Fruit fly (Drosophila melanogaster) whole organism, embryonic: ENCODE data around the gene CG5808.

Experiments used
- CG10366 ChIP-seq: fragments of 200-800 bp; sonication (Bioruptor generic); IDR thresholded peaks from 2 replicates; pipeline ENCODE4 v1.3.6; 2022; ENCODE audit warnings: missing biosample characterization, missing genetic modification characterization
- CG10979 ChIP-seq: fragments of 200-800 bp; sonication (Bioruptor generic); optimal IDR thresholded peaks from 2 replicates; lab custom pipeline; 2018; ENCODE audit warnings: missing biosample characterization, mild to moderate bottlenecking, missing genetic modification characterization, moderate library complexity
- CG11398 ChIP-seq: fragments of 200-800 bp; sonication (Bioruptor generic); optimal IDR thresholded peaks from 2 replicates; lab custom pipeline; 2016; ENCODE audit warnings: missing biosample characterization, missing genetic modification characterization
- CG12391 ChIP-seq: fragments of 200-800 bp; sonication (Bioruptor generic); optimal IDR thresholded peaks from 3 replicates; lab custom pipeline; 2018; ENCODE audit warnings: missing biosample characterization, mild to moderate bottlenecking, missing genetic modification characterization, moderate library complexity
- CG13287 ChIP-seq: fragments of 200-800 bp; sonication (Bioruptor generic); IDR thresholded peaks from 2 replicates; pipeline ENCODE4 v1.3.6; 2022; ENCODE audit warnings: missing biosample characterization, missing genetic modification characterization; ENCODE audit not compliant: partially characterized antibody
- CG13775 ChIP-seq: fragments of 200-800 bp; sonication (Bioruptor generic); optimal IDR thresholded peaks from 3 replicates; lab custom pipeline; 2017; ENCODE audit warnings: missing biosample characterization, mild to moderate bottlenecking, missing genetic modification characterization
- CG14667 ChIP-seq: fragments of 200-800 bp; sonication (Bioruptor generic); IDR thresholded peaks from 2 replicates; pipeline ENCODE4 v1.3.6; 2022; ENCODE audit warnings: missing biosample characterization, missing genetic modification characterization
- CG14710 ChIP-seq: fragments of 200-800 bp; sonication (Bioruptor generic); optimal IDR thresholded peaks from 3 replicates; lab custom pipeline; 2019; ENCODE audit warnings: missing biosample characterization, mild to moderate bottlenecking, missing genetic modification characterization, moderate library complexity
- CG15601 ChIP-seq: fragments of 200-800 bp; sonication (Bioruptor generic); optimal IDR thresholded peaks from 3 replicates; lab custom pipeline; 2019; ENCODE audit warnings: missing biosample characterization, mild to moderate bottlenecking, missing genetic modification characterization, moderate library complexity
- CG17361 ChIP-seq: fragments of 200-800 bp; sonication (Bioruptor generic); IDR thresholded peaks from 3 replicates; pipeline ENCODE4 v1.3.6; 2022; ENCODE audit warnings: missing biosample characterization, missing genetic modification characterization
- CG17612 ChIP-seq: fragments of 200-800 bp; sonication (Bioruptor generic); IDR thresholded peaks from 2 replicates; pipeline ENCODE4 v1.3.6; 2022; ENCODE audit warnings: missing biosample characterization, missing genetic modification characterization
- CG18599 ChIP-seq: fragments of 200-800 bp; sonication (Bioruptor generic); optimal IDR thresholded peaks from 3 replicates; lab custom pipeline; 2017; ENCODE audit warnings: missing biosample characterization, missing genetic modification characterization, mild to moderate bottlenecking, moderate library complexity, missing genetic modification reagents
- CG2199 ChIP-seq: fragments of 200-800 bp; sonication (Bioruptor generic); IDR thresholded peaks from 3 replicates; pipeline ENCODE4 v1.3.6; 2022; ENCODE audit warnings: missing biosample characterization, missing genetic modification characterization
- CG2678 ChIP-seq: fragments of 200-800 bp; sonication (Bioruptor generic); optimal IDR thresholded peaks from 3 replicates; lab custom pipeline; 2019; ENCODE audit warnings: missing biosample characterization, mild to moderate bottlenecking, missing genetic modification characterization, moderate library complexity
- CG30403 ChIP-seq: fragments of 200-800 bp; sonication (Bioruptor generic); optimal IDR thresholded peaks from 3 replicates; lab custom pipeline; 2016; ENCODE audit warnings: missing biosample characterization, missing genetic modification characterization
- CG31365 ChIP-seq: fragments of 200-800 bp; sonication (Bioruptor generic); optimal IDR thresholded peaks from 2 replicates; lab custom pipeline; 2018; ENCODE audit warnings: missing biosample characterization, mild to moderate bottlenecking, missing genetic modification characterization
- CG32532 ChIP-seq: fragments of 200-800 bp; sonication (Bioruptor generic); IDR thresholded peaks from 2 replicates; pipeline ENCODE4 v1.3.6; 2022; ENCODE audit warnings: missing biosample characterization, missing genetic modification characterization
- CG33557 ChIP-seq: fragments of 200-800 bp; sonication (Bioruptor generic); optimal IDR thresholded peaks from 2 replicates; lab custom pipeline; 2019; ENCODE audit warnings: missing biosample characterization, mild to moderate bottlenecking, missing genetic modification characterization, moderate library complexity
- CG3847 ChIP-seq: fragments of 200-800 bp; sonication (Bioruptor generic); IDR thresholded peaks from 2 replicates; pipeline ENCODE4 v1.3.6; 2022; ENCODE audit warnings: missing biosample characterization, missing genetic modification characterization
- CG4328 ChIP-seq: fragments of 200-800 bp; sonication (Bioruptor generic); optimal IDR thresholded peaks from 3 replicates; lab custom pipeline; 2017; ENCODE audit warnings: missing biosample characterization, missing genetic modification reagents, missing genetic modification characterization
- CG4617 ChIP-seq: fragments of 200-800 bp; sonication (Bioruptor generic); optimal IDR thresholded peaks from 3 replicates; lab custom pipeline; 2016; ENCODE audit warnings: missing biosample characterization, missing genetic modification characterization, borderline replicate concordance
- CG6175 ChIP-seq: fragments of 200-800 bp; sonication (Bioruptor generic); IDR thresholded peaks from 3 replicates; pipeline ENCODE4 v1.3.6; 2022; ENCODE audit warnings: missing biosample characterization, missing genetic modification characterization
- CG6813 ChIP-seq: fragments of 200-800 bp; sonication (Bioruptor generic); optimal IDR thresholded peaks from 2 replicates; lab custom pipeline; 2017; ENCODE audit warnings: missing biosample characterization, missing genetic modification characterization, mild to moderate bottlenecking, moderate library complexity, missing genetic modification reagents
- CG7556 ChIP-seq: fragments of 200-800 bp; sonication (Bioruptor generic); optimal IDR thresholded peaks from 2 replicates; lab custom pipeline; 2017; ENCODE audit warnings: missing biosample characterization, mild to moderate bottlenecking, missing genetic modification characterization
- CG8944 ChIP-seq: fragments of 200-800 bp; sonication (Bioruptor generic); optimal IDR thresholded peaks from 3 replicates; lab custom pipeline; 2016; ENCODE audit warnings: missing biosample characterization, missing genetic modification characterization
- CG9727 ChIP-seq: fragments of 200-800 bp; sonication (Bioruptor generic); optimal IDR thresholded peaks from 3 replicates; lab custom pipeline; 2017; ENCODE audit warnings: missing biosample characterization, mild to moderate bottlenecking, missing genetic modification characterization
- CG9797 ChIP-seq: fragments of 200-800 bp; sonication (Bioruptor generic); optimal IDR thresholded peaks from 3 replicates; lab custom pipeline; 2018; ENCODE audit warnings: missing biosample characterization, mild to moderate bottlenecking, missing genetic modification characterization
- Chrac-16 ChIP-seq: fragments of 200-800 bp; sonication (Bioruptor generic); optimal IDR thresholded peaks from 3 replicates; lab custom pipeline; 2016; ENCODE audit warnings: missing biosample characterization, missing genetic modification characterization
- Doc2 ChIP-seq: fragments of 200-800 bp; sonication (Bioruptor generic); IDR thresholded peaks from 2 replicates; pipeline ENCODE4 v1.3.6; 2022; ENCODE audit warnings: missing biosample characterization, missing genetic modification characterization
- HLHmδ ChIP-seq: fragments of 200-800 bp; sonication (Bioruptor generic); optimal IDR thresholded peaks from 2 replicates; lab custom pipeline; 2018; ENCODE audit warnings: missing biosample characterization, mild to moderate bottlenecking, missing genetic modification characterization, moderate library complexity
- Lhr ChIP-seq: fragments of 200-800 bp; sonication (Bioruptor generic); optimal IDR thresholded peaks from 3 replicates; lab custom pipeline; 2017; ENCODE audit warnings: mild to moderate bottlenecking, missing biosample characterization, missing genetic modification reagents, missing genetic modification characterization
- Mrtf ChIP-seq: fragments of 200-800 bp; sonication (Bioruptor generic); IDR thresholded peaks from 3 replicates; pipeline ENCODE4 v1.3.6; 2022; ENCODE audit warnings: missing biosample characterization, missing genetic modification characterization
- Nf-YC ChIP-seq: fragments of 200-800 bp; optimal IDR thresholded peaks from 3 replicates; lab custom pipeline; 2019; ENCODE audit warnings: missing biosample characterization, mild to moderate bottlenecking, missing genetic modification characterization, moderate library complexity
- Taf1 ChIP-seq: fragments of 200-800 bp; sonication (Bioruptor generic); IDR thresholded peaks from 2 replicates; pipeline ENCODE4 v1.3.6; 2022; ENCODE audit warnings: missing biosample characterization, missing genetic modification characterization
- aop ChIP-seq: fragments of 200-800 bp; sonication (Bioruptor generic); IDR thresholded peaks from 2 replicates; pipeline ENCODE4 v1.3.6; 2022; ENCODE audit warnings: missing biosample characterization, missing genetic modification characterization
- cwo ChIP-seq: fragments of 200-800 bp; sonication (Bioruptor generic); optimal IDR thresholded peaks from 3 replicates; lab custom pipeline; 2017; ENCODE audit warnings: missing biosample characterization, missing genetic modification characterization, mild to moderate bottlenecking, moderate library complexity, missing genetic modification reagents
- danr ChIP-seq: fragments of 200-800 bp; sonication (Bioruptor generic); IDR thresholded peaks from 2 replicates; pipeline ENCODE4 v1.3.6; 2022; ENCODE audit warnings: missing biosample characterization, missing genetic modification characterization
- dysf ChIP-seq: fragments of 200-800 bp; sonication (Bioruptor generic); IDR thresholded peaks from 3 replicates; pipeline ENCODE4 v1.3.6; 2022; ENCODE audit warnings: missing biosample characterization, missing genetic modification characterization
- esg ChIP-seq: fragments of 200-800 bp; sonication (Bioruptor generic); conservative IDR thresholded peaks from 2 replicates; pipeline ENCODE4 v1.3.6; 2022; ENCODE audit warnings: missing biosample characterization, missing genetic modification characterization
- kah ChIP-seq: fragments of 200-800 bp; sonication (Bioruptor generic); optimal IDR thresholded peaks from 2 replicates; lab custom pipeline; 2018; ENCODE audit warnings: missing biosample characterization, mild to moderate bottlenecking, missing genetic modification characterization
- nerfin-1 ChIP-seq: fragments of 200-800 bp; sonication (Bioruptor generic); optimal IDR thresholded peaks from 3 replicates; lab custom pipeline; 2019; ENCODE audit warnings: missing biosample characterization, mild to moderate bottlenecking, missing genetic modification characterization, moderate library complexity
- nmo ChIP-seq: fragments of 200-800 bp; sonication (Bioruptor generic); optimal IDR thresholded peaks from 2 replicates; lab custom pipeline; 2018; ENCODE audit warnings: missing biosample characterization, mild to moderate bottlenecking, missing genetic modification characterization, moderate library complexity
- prd ChIP-seq, 3 experiments: fragments of >200 bp in 2 of 3; fragments of 200-800 bp in 1 of 3; sonication (Bioruptor generic) in 1 of 3; optimal IDR thresholded peaks in 2 of 3; IDR thresholded peaks in 1 of 3; 2 replicates in 2 of 3; 3 replicates in 1 of 3; pipeline versions ENCODE4 v1.3.6 to Lab custom; 2017 to 2022; ENCODE audit warnings: missing biosample characterization in 1 of 3, missing genetic modification characterization in 1 of 3
- pum ChIP-seq: fragments of 200-800 bp; sonication (Bioruptor generic); optimal IDR thresholded peaks from 2 replicates; lab custom pipeline; 2016; ENCODE audit warnings: missing biosample characterization, missing genetic modification characterization
- row ChIP-seq: fragments of 200-800 bp; sonication (Bioruptor generic); IDR thresholded peaks from 3 replicates; pipeline ENCODE4 v1.3.6; 2022; ENCODE audit warnings: missing biosample characterization, missing genetic modification characterization
- run ChIP-seq: fragments of 200-800 bp; sonication (Bioruptor generic); optimal IDR thresholded peaks from 3 replicates; lab custom pipeline; 2018; ENCODE audit warnings: missing biosample characterization, mild to moderate bottlenecking, missing genetic modification characterization
- toy ChIP-seq: fragments of 200-800 bp; sonication (Bioruptor generic); IDR thresholded peaks from 2 replicates; pipeline ENCODE4 v1.3.6; 2022; ENCODE audit warnings: missing biosample characterization, missing genetic modification characterization
- ttk ChIP-seq: fragments of 200-800 bp; sonication (Bioruptor generic); IDR thresholded peaks from 2 replicates; pipeline ENCODE4 v2.1.2; 2022; ENCODE audit warnings: missing biosample characterization, missing genetic modification characterization
- unpg ChIP-seq: fragments of 200-800 bp; sonication (Bioruptor generic); optimal IDR thresholded peaks from 3 replicates; lab custom pipeline; 2018; ENCODE audit warnings: missing biosample characterization, mild to moderate bottlenecking, missing genetic modification characterization, moderate library complexity

The CG5808 gene

dm6 chr3R:24864719-24865400, 48.1 kb upstream of the CG5808 start, which contains the start of the genes Srg1 and Elal (continued):
- peak; percentile 7 for TF ChIP-seq CG13775
- TF ChIP-seq CG9797 (GFP tag; lab: Kevin White, UChicago), result no peak
- TF ChIP-seq Chrac-16 (GFP tag; lab: Kevin White, UChicago), result peak; percentile 4
- TF ChIP-seq HLHmδ (GFP tag; lab: Kevin White, UChicago), result no peak
- TF ChIP-seq CG6175, result no peak
- peak; percentile 44 for TF ChIP-seq CG12391 (tag; lab: Kevin White, UChicago)
- TF ChIP-seq CG4328 (GFP tag; lab: Kevin White, UChicago), result no peak
- TF ChIP-seq CG31365 (tag; lab: Kevin White, UChicago), result no peak
- no peak for TF ChIP-seq pum
- TF ChIP-seq CG13287 (GFP tag; lab: Robert Waterston, UW), result no peak
- TF ChIP-seq CG7556, result peak; percentile 33
- peak; percentile 26; the same call in 1 of the 2 replicates for TF ChIP-seq CG10366 (GFP tag; lab: Robert Waterston, UW)
- 0 out of 2 replicates have a peak, but pooled peaks have one; percentile 4 for TF ChIP-seq esg (GFP tag; lab: Robert Waterston, UW)
- peak; percentile 60 for TF ChIP-seq row
- TF ChIP-seq CG17612 (GFP tag; lab: Robert Waterston, UW), result no peak
- TF ChIP-seq prd (optimal IDR thresholded peaks at IDR 0.05; lab: Kevin White, UChicago), result no peak
- TF ChIP-seq prd (GFP tag; IDR thresholded peaks at IDR 0.05; lab: Robert Waterston, UW), result peak; percentile 61; the same call in 1 of the 3 replicates
- no peak for TF ChIP-seq danr (GFP tag; lab: Robert Waterston, UW)
- TF ChIP-seq Doc2 (GFP tag; lab: Robert Waterston, UW), result no peak
- no peak for TF ChIP-seq Mrtf (GFP tag; lab: Robert Waterston, UW)
- TF ChIP-seq unpg (GFP tag; lab: Kevin White, UChicago), result peak; percentile 40
- no peak for TF ChIP-seq CG14710
- no peak for TF ChIP-seq CG2199 (GFP tag; lab: Robert Waterston, UW)
- no peak for TF ChIP-seq Nf-YC
- TF ChIP-seq ttk, result no peak
- TF ChIP-seq run (tag; lab: Kevin White, UChicago), result no peak
- TF ChIP-seq dysf (GFP tag; lab: Robert Waterston, UW), result peak; percentile 41; the same call in 1 of the 3 replicates
- peak; percentile 61 for TF ChIP-seq CG18599 (GFP tag; lab: Kevin White, UChicago)
- TF ChIP-seq CG6813 (GFP tag; lab: Kevin White, UChicago), result no peak
- TF ChIP-seq CG9727 (GFP tag; lab: Kevin White, UChicago), result peak; percentile 36
- TF ChIP-seq CG30403 (GFP tag; lab: Kevin White, UChicago), result peak; percentile 38
- TF ChIP-seq aop, result no peak
- TF ChIP-seq CG2678 (tag; lab: Kevin White, UChicago), result no peak
- TF ChIP-seq Taf1 (GFP tag; lab: Robert Waterston, UW), result 0 out of 2 replicates have a peak, but pooled peaks have one; percentile 21
- peak; percentile 24 for TF ChIP-seq cwo
- peak; percentile 53; the same call in 1 of the 2 replicates for TF ChIP-seq CG32532
- TF ChIP-seq CG15601, result peak; percentile 13
- no peak for TF ChIP-seq Lhr (GFP tag; lab: Kevin White, UChicago)
- no peak for TF ChIP-seq CG8944 (GFP tag; lab: Kevin White, UChicago)
- no peak for TF ChIP-seq CG17361 (GFP tag; lab: Robert Waterston, UW)
- no peak for TF ChIP-seq CG14667 (GFP tag; lab: Robert Waterston, UW)
- no peak for TF ChIP-seq nerfin-1
- no peak for TF ChIP-seq CG11398
- TF ChIP-seq CG3847 (GFP tag; lab: Robert Waterston, UW), result peak; percentile 31; the same call in 1 of the 2 replicates
- TF ChIP-seq CG10979 (tag; lab: Kevin White, UChicago), result peak; percentile 5
- TF ChIP-seq CG4617 (GFP tag; lab: Kevin White, UChicago), result no peak
- TF ChIP-seq CG33557, result no peak
- TF ChIP-seq kah (GFP tag; lab: Kevin White, UChicago), result no peak
- 0 out of 2 replicates have a peak, but pooled peaks have one; percentile 12 for TF ChIP-seq toy (GFP tag; lab: Robert Waterston, UW)
- peak; percentile 41 for TF ChIP-seq nmo (GFP tag; lab: Kevin White, UChicago)
